Fruit fly (Drosophila melanogaster): ENCODE measurements around the gene TfIIB.

- no peak for TF ChIP-seq CTCF (optimal IDR thresholded peaks at IDR 0.05)
- TF ChIP-seq CG8478 (optimal IDR thresholded peaks at IDR 0.05) = no peak
Measured at dm6 chr2L:10428528-10428927, 2.6 kb upstream of the TfIIB start, which contains the start of gene CG5188.

All from S2 (cell line).